Fruit fly (Drosophila melanogaster): ENCODE data around the gene Atg2.

The Atg2 gene

DNA sequence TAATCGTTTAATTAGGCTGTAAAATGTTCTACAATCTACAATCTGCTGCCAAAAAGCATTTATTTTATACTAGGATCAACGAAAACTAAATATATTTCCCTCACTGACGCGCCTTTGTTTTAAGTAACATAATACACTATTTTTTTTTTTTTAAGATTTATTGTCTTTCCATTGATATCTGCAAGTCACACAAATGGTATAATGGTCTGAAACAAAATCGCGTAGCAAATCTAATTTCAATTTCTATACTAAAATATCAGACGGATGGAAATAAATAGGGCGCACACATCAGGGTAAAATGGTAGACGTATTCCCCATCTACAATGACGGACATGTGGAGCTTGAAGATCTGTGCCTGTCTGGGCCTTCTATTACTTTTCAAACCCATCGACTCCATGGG lies 34.7 kb upstream of the Atg2 start, which contains the start of gene Acp62F:
Acp62F (plus strand) TSS at position 301 of the 400 bp plus-strand sequence.
- no peak for TF ChIP-seq tj (GFP tag; optimal IDR thresholded peaks at IDR 0.05)
- TF ChIP-seq cnc (optimal IDR thresholded peaks at IDR 0.05) = no peak
- TF ChIP-seq cic (GFP tag; optimal IDR thresholded peaks at IDR 0.05) = no peak
- no peak for TF ChIP-seq Clk (GFP tag; optimal IDR thresholded peaks at IDR 0.05)
- TF ChIP-seq pad (GFP tag; optimal IDR thresholded peaks at IDR 0.05) = no peak
- TF ChIP-seq CG7045 (GFP tag; optimal IDR thresholded peaks at IDR 0.05) = no peak
- TF ChIP-seq toe (GFP tag; optimal IDR thresholded peaks at IDR 0.05) = no peak
- TF ChIP-seq CG1620 (GFP tag; optimal IDR thresholded peaks at IDR 0.05) = no peak
- no peak for TF ChIP-seq CG5204 (GFP tag; optimal IDR thresholded peaks at IDR 0.05)
- TF ChIP-seq kay (GFP tag; ENCODE audit: borderline replicate concordance) = no peak
- no peak for TF ChIP-seq CG14711 (tag; optimal IDR thresholded peaks at IDR 0.05)
- no peak for TF ChIP-seq CG12768 (GFP tag; optimal IDR thresholded peaks at IDR 0.05)
- no peak for TF ChIP-seq CG11617 (GFP tag; optimal IDR thresholded peaks at IDR 0.05)
- no peak for TF ChIP-seq CG7101 (tag; optimal IDR thresholded peaks at IDR 0.05)
- TF ChIP-seq ovo (GFP tag; optimal IDR thresholded peaks at IDR 0.05) = no peak
- TF ChIP-seq bab1 (GFP tag; optimal IDR thresholded peaks at IDR 0.05) = no peak
- TF ChIP-seq Crg-1 (GFP tag; optimal IDR thresholded peaks at IDR 0.05) = no peak

DNA sequence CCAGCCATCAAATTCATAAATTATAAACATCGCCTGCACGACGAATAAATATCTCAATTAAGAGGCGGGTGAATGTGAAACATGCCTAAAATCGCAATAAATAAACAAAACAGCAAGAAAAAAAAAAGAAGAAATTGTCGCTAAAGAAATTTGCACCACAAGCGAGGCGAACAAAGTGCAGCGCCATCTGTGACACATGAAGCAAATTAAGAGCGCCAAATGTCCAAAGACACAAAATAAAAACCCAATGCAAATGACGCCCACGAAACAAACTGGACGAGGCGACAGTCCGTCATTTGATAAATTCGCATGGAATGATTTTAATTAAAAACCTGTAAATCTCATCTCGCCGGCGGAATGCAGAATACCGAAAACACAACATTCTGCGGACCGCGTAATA lies 30.4 kb upstream of the Atg2 start:
- no peak for TF ChIP-seq Mnt (GFP tag; optimal IDR thresholded peaks at IDR 0.05)
- no peak for TF ChIP-seq pad (GFP tag; optimal IDR thresholded peaks at IDR 0.05)
- TF ChIP-seq CG1620 (GFP tag; optimal IDR thresholded peaks at IDR 0.05) = no peak
- no peak for TF ChIP-seq ovo (GFP tag; optimal IDR thresholded peaks at IDR 0.05)
- TF ChIP-seq Crg-1 (GFP tag; optimal IDR thresholded peaks at IDR 0.05) = no peak
- no peak for TF ChIP-seq CG11617 (GFP tag; optimal IDR thresholded peaks at IDR 0.05)
- TF ChIP-seq CG12768 (GFP tag; optimal IDR thresholded peaks at IDR 0.05) = no peak
- TF ChIP-seq cnc (optimal IDR thresholded peaks at IDR 0.05) = no peak
- TF ChIP-seq CG5204 (GFP tag; optimal IDR thresholded peaks at IDR 0.05) = no peak
- no peak for TF ChIP-seq bab1 (GFP tag; optimal IDR thresholded peaks at IDR 0.05)
- TF ChIP-seq Clk (GFP tag; optimal IDR thresholded peaks at IDR 0.05) = no peak
- TF ChIP-seq toe (GFP tag; optimal IDR thresholded peaks at IDR 0.05) = no peak
- no peak for TF ChIP-seq Hr96 (GFP tag; optimal IDR thresholded peaks at IDR 0.05)

DNA sequence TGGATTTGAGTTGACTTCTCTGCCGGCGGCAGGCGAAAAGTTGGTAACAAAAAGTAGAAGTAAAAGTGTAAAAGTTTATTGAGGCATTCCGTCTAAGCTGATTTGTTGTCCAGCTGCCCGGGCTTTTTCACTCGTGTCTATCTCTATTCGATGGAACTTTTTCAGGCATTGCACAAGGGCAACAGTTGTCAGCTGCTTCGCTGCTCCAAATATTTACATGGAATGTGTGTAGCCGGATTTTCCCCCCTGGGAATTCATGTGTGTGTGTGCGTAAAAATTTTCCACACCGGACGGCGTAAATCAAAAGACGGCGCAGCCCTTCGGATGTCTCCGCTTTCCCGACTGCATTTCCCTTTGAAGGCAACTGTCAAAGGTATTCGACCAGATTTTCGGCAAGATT lies 29.2 kb upstream of the Atg2 start:
- TF ChIP-seq CG14711 (tag; optimal IDR thresholded peaks at IDR 0.05) = no peak
- no peak for TF ChIP-seq cic (GFP tag; optimal IDR thresholded peaks at IDR 0.05)
- no peak for TF ChIP-seq CG11617 (GFP tag; optimal IDR thresholded peaks at IDR 0.05)

DNA sequence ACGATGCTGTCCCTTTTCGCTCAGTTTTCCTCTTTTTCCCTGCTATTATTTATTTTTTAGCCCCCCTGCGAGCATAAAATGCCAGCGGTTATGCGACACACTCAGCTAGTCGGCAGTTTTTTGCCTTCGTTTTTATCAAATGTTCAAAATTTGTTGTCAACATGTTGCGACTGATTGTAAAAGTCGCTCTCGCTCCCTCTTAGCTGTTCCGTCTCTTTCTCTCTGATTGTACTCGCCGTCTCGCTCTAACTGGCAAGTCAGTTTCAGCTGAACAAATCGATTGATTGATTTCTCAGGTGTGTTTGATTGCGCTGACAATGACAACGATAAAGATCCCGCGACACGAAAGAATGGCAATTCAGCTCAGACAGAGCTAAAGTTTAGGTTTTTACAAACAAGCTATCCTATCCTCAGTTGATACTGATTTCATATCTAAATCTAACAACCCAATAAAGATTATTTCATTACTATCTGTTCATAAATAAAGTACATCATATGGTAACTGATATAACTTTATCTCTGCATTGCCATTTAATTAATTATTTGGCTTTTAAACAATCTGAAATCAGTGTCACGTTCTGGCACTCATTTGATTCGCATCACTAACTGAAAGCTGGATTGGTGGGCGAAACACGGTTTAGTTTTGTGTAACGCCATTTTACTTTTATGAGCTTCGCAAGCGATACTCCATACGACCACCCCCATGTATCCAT lies 28.3 kb upstream of the Atg2 start:
- TF ChIP-seq Clk (GFP tag; optimal IDR thresholded peaks at IDR 0.05) = no peak
- no peak for TF ChIP-seq Hr96 (GFP tag; optimal IDR thresholded peaks at IDR 0.05)
- no peak for TF ChIP-seq CG7101 (tag; optimal IDR thresholded peaks at IDR 0.05)
- no peak for TF ChIP-seq bab1 (GFP tag; optimal IDR thresholded peaks at IDR 0.05)
- no peak for TF ChIP-seq CG1620 (GFP tag; optimal IDR thresholded peaks at IDR 0.05)
- no peak for TF ChIP-seq CG7045 (GFP tag; optimal IDR thresholded peaks at IDR 0.05)
- TF ChIP-seq pad (GFP tag; optimal IDR thresholded peaks at IDR 0.05) = no peak
- TF ChIP-seq CG12768 (GFP tag; optimal IDR thresholded peaks at IDR 0.05) = no peak
- no peak for TF ChIP-seq tj (GFP tag; optimal IDR thresholded peaks at IDR 0.05)

DNA sequence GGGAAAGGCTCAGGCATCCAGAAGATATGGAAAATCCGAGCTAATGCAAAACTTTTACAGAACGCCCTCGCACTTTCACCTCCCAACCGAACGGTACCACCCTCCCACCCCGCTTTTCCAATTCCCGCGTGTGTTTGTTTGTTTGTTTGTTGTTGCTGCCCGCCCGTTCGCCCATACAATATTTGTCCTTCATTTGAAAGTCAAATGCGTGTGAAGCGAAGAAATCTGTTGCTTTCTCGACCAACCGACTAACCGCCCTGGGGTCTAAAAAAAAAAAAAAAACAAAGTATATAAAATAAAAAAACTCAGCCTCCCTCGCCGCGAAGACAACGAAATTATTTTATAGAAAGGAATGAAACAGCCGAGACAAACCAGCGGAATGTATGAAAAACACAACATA lies 25.8 kb upstream of the Atg2 start:
- TF ChIP-seq toe (GFP tag; optimal IDR thresholded peaks at IDR 0.05) (no peak), tj (GFP tag; optimal IDR thresholded peaks at IDR 0.05) (no peak), bab1 (GFP tag; optimal IDR thresholded peaks at IDR 0.05) (no peak), CG5204 (GFP tag; optimal IDR thresholded peaks at IDR 0.05) (no peak), ovo (GFP tag; optimal IDR thresholded peaks at IDR 0.05) (no peak), Hr96 (GFP tag; optimal IDR thresholded peaks at IDR 0.05) (no peak), CG11617 (GFP tag; optimal IDR thresholded peaks at IDR 0.05) (no peak), CG7045 (GFP tag; optimal IDR thresholded peaks at IDR 0.05) (no peak), kay (GFP tag; ENCODE audit: borderline replicate concordance) (no peak), Clk (GFP tag; optimal IDR thresholded peaks at IDR 0.05) (no peak), Crg-1 (GFP tag; optimal IDR thresholded peaks at IDR 0.05) (no peak), CG12768 (GFP tag; optimal IDR thresholded peaks at IDR 0.05) (no peak), CG14711 (tag; optimal IDR thresholded peaks at IDR 0.05) (no peak), CG1620 (GFP tag; optimal IDR thresholded peaks at IDR 0.05) (no peak)

DNA sequence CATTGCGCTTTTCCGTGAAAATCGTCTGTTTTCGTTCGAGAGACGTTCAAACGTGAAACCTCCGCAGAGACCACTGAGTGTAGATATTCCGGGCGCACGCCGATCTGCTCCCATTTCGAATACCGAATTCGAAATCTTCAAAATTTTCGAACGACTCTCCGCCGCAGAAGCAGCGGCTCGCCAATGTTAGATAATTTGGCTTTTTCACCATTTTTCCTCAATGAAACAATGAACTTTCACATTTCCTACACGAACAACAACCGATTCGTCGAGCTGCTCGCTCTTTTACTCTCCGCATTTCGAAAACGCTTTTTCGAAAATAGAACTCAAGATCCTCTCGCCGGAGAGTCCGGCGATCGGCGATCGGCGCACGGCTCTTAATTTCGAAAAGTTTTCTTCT lies 12.0 kb upstream of the Atg2 start:
- TF ChIP-seq CG14711 (tag; optimal IDR thresholded peaks at IDR 0.05) (no peak), toe (GFP tag; optimal IDR thresholded peaks at IDR 0.05) (no peak), kay (GFP tag; ENCODE audit: borderline replicate concordance) (no peak), bab1 (GFP tag; optimal IDR thresholded peaks at IDR 0.05) (no peak), CG11617 (GFP tag; optimal IDR thresholded peaks at IDR 0.05) (no peak), ovo (GFP tag; optimal IDR thresholded peaks at IDR 0.05) (no peak), CG1620 (GFP tag; optimal IDR thresholded peaks at IDR 0.05) (no peak), tj (GFP tag; optimal IDR thresholded peaks at IDR 0.05) (no peak)

DNA sequence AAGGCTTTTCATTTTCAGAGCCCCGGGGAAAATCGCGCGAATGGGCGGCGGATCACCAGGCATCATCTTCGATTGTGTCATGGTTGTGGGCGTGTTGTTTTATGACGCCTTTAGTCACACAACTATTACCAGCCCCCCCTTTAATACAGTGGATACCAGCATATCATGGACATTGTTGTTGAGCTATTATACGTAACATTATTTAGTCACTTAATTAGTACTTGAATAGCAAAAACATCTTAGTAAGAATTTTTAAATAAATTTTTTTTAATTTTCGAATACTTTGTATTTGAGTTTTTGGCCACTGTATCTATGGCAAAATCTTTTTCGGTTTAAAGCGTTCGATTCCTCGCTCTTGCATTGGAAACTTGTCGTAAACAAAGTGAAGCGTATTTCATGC lies 10.4 kb upstream of the Atg2 start:
- TF ChIP-seq Hr96 (GFP tag; optimal IDR thresholded peaks at IDR 0.05) (no peak), CG14711 (tag; optimal IDR thresholded peaks at IDR 0.05) (no peak), toe (GFP tag; optimal IDR thresholded peaks at IDR 0.05) (no peak), CG7101 (tag; optimal IDR thresholded peaks at IDR 0.05) (no peak), kay (GFP tag; ENCODE audit: borderline replicate concordance) (no peak), Clk (GFP tag; optimal IDR thresholded peaks at IDR 0.05) (no peak), ovo (GFP tag; optimal IDR thresholded peaks at IDR 0.05) (no peak), Mnt (GFP tag; optimal IDR thresholded peaks at IDR 0.05) (no peak), CG33017 (tag; optimal IDR thresholded peaks at IDR 0.05) (no peak), CG11617 (GFP tag; optimal IDR thresholded peaks at IDR 0.05) (no peak), CG12768 (GFP tag; optimal IDR thresholded peaks at IDR 0.05) (no peak), CG7045 (GFP tag; optimal IDR thresholded peaks at IDR 0.05) (no peak), pad (GFP tag; optimal IDR thresholded peaks at IDR 0.05) (no peak), cnc (optimal IDR thresholded peaks at IDR 0.05) (no peak), tj (GFP tag; optimal IDR thresholded peaks at IDR 0.05) (no peak)

Measured in whole organism, adult.